Worm (Caenorhabditis elegans): Measurements from ENCODE around the gene E02C12.12.

ce11 chrV:9332611-9333315 is 49.4 kb downstream of the E02C12.12 start:
- no peak for TF ChIP-seq klf-2 (GFP tag; conservative IDR thresholded peaks at IDR 0.05)
- TF ChIP-seq T22C8.4 (GFP tag; IDR thresholded peaks at IDR 0.05), result no peak
- TF ChIP-seq ztf-29 (GFP tag; IDR thresholded peaks at IDR 0.05), result no peak
- no peak for TF ChIP-seq med-1 (GFP tag; optimal IDR thresholded peaks at IDR 0.05; ENCODE audit: insufficient read depth)
- no peak for TF ChIP-seq cog-1 (tag; optimal IDR thresholded peaks at IDR 0.05)
